Fruit fly (Drosophila melanogaster): ENCODE measurements around the gene CG14626.

dm6 chrX:1216681-1217080 is 32.1 kb downstream of the CG14626 start:
- no peak for TF ChIP-seq Snoo (tag; optimal IDR thresholded peaks at IDR 0.05)
- no peak for TF ChIP-seq Pif1A (GFP tag; optimal IDR thresholded peaks at IDR 0.05)
- TF ChIP-seq CG4496 (GFP tag; IDR thresholded peaks at IDR 0.05): peak; percentile 43; the same call in 1 of the 3 replicates
- TF ChIP-seq CG32121 (GFP tag; IDR thresholded peaks at IDR 0.05): no peak
- TF ChIP-seq Pif1B (GFP tag; optimal IDR thresholded peaks at IDR 0.05): no peak
- no peak for TF ChIP-seq CG9948 (tag; optimal IDR thresholded peaks at IDR 0.05)
- no peak for TF ChIP-seq fd96Ca (GFP tag; IDR thresholded peaks at IDR 0.05)
- TF ChIP-seq CG15710 (tag; optimal IDR thresholded peaks at IDR 0.05): no peak
- TF ChIP-seq CG14655 (GFP tag; optimal IDR thresholded peaks at IDR 0.05): no peak
- TF ChIP-seq CG34367 (tag; optimal IDR thresholded peaks at IDR 0.05): no peak
- no peak for TF ChIP-seq CG17806 (tag; optimal IDR thresholded peaks at IDR 0.05)
- TF ChIP-seq D1 (tag; optimal IDR thresholded peaks at IDR 0.05): no peak

Measured in whole organism, pupa.